Worm (Caenorhabditis elegans) whole organism, L1 larva: Measurements from ENCODE around the gene C15C8.4.
A peak's percentile ranks its signal among the peaks of the same experiment; 100 is the strongest.

Experiments used
- C04F5.9 ChIP-seq: sonication (generic microtip); optimal IDR thresholded peaks from 2 replicates; lab custom pipeline; 2016; ENCODE audit warnings: missing genetic modification characterization, missing compliant biosample characterization
- C34B4.2 ChIP-seq: sonication (generic microtip); optimal IDR thresholded peaks from 2 replicates; lab custom pipeline; 2017; ENCODE audit warnings: mild to moderate bottlenecking, missing genetic modification characterization, missing compliant biosample characterization
- F16B12.6 ChIP-seq: fragments of 150-350 bp; optimal IDR thresholded peaks from 2 replicates; lab custom pipeline; 2014; ENCODE audit warnings: missing biosample characterization, missing genetic modification characterization
- Y116A8C.19 ChIP-seq: sonication (generic microtip); optimal IDR thresholded peaks from 2 replicates; lab custom pipeline; 2016; ENCODE audit warnings: missing compliant biosample characterization, missing genetic modification characterization, borderline replicate concordance
- aha-1 ChIP-seq: fragments of 150-350 bp; optimal IDR thresholded peaks from 2 replicates; lab custom pipeline; 2014; ENCODE audit warnings: missing biosample characterization, missing genetic modification characterization
- alr-1 ChIP-seq: fragments of 200-800 bp; sonication (Bioruptor generic); optimal IDR thresholded peaks from 2 replicates; lab custom pipeline; 2018; ENCODE audit warnings: borderline replicate concordance, mild to moderate bottlenecking, missing genetic modification characterization, missing compliant biosample characterization
- aly-2 ChIP-seq: fragments of 150-350 bp; optimal IDR thresholded peaks from 2 replicates; lab custom pipeline; 2014; ENCODE audit warnings: missing biosample characterization, missing genetic modification characterization
- ceh-8 ChIP-seq: fragments of 200-800 bp; sonication (Bioruptor generic); optimal IDR thresholded peaks from 2 replicates; lab custom pipeline; 2018; ENCODE audit warnings: mild to moderate bottlenecking, missing genetic modification characterization, moderate library complexity, missing compliant biosample characterization
- ceh-82 ChIP-seq, 3 experiments: fragments of 150-350 bp in 1 of 3; sonication (generic microtip) in 2 of 3; optimal IDR thresholded peaks; 2 replicates each; lab custom pipeline; 2014 to 2017; ENCODE audit warnings: missing biosample characterization in 3 of 3, missing genetic modification characterization in 3 of 3
- dsc-1 ChIP-seq: sonication (generic microtip); optimal IDR thresholded peaks from 2 replicates; lab custom pipeline; 2016; ENCODE audit warnings: mild to moderate bottlenecking, missing genetic modification characterization, missing compliant biosample characterization
- efl-1 ChIP-seq, 4 experiments: fragments of 150-350 bp; optimal IDR thresholded peaks in 3 of 4; peaks in 1 of 4; 1 replicate in 1 of 4; 2 replicates in 3 of 4; lab custom pipeline; 2014; ENCODE audit warnings: missing biosample characterization in 2 of 4, missing genetic modification characterization in 2 of 4, missing genetic modification reagents in 2 of 4
- efl-3 ChIP-seq: fragments of 200-800 bp; sonication (Bioruptor generic); optimal IDR thresholded peaks from 2 replicates; lab custom pipeline; 2018; ENCODE audit warnings: mild to moderate bottlenecking, missing genetic modification characterization, missing compliant biosample characterization
- egl-27 ChIP-seq, 2 experiments: fragments of 150-350 bp in 1 of 2; sonication (generic microtip); optimal IDR thresholded peaks; 3 replicates each; lab custom pipeline; 2017 to 2018; ENCODE audit warnings: missing biosample characterization in 2 of 2, missing genetic modification characterization in 2 of 2, missing genetic modification reagents in 2 of 2
- elt-2 ChIP-seq: sonication (generic microtip); optimal IDR thresholded peaks from 2 replicates; lab custom pipeline; 2016; ENCODE audit warnings: missing genetic modification characterization, mild to moderate bottlenecking, inconsistent platforms, missing compliant biosample characterization, missing genetic modification reagents
- elt-3 ChIP-seq, 6 experiments: fragments of 150-350 bp in 1 of 6; sonication (generic microtip); optimal IDR thresholded peaks; 2 replicates each; lab custom pipeline; 2017 to 2018; ENCODE audit warnings: missing biosample characterization in 6 of 6, missing genetic modification characterization in 6 of 6, inconsistent platforms in 1 of 6
- fkh-10 ChIP-seq: sonication (generic microtip); optimal IDR thresholded peaks from 2 replicates; lab custom pipeline; 2017; ENCODE audit warnings: missing biosample characterization, missing genetic modification reagents, missing genetic modification characterization
- fkh-8 ChIP-seq: sonication (generic microtip); optimal IDR thresholded peaks from 2 replicates; lab custom pipeline; 2016; ENCODE audit warnings: mild to moderate bottlenecking, missing genetic modification characterization, missing compliant biosample characterization
- hlh-4 ChIP-seq: sonication (generic microtip); optimal IDR thresholded peaks from 2 replicates; lab custom pipeline; 2016; ENCODE audit warnings: mild to moderate bottlenecking, missing genetic modification characterization, missing compliant biosample characterization
- jun-1 ChIP-seq: fragments of 150-350 bp; optimal IDR thresholded peaks from 2 replicates; lab custom pipeline; 2014; ENCODE audit warnings: missing biosample characterization, missing genetic modification reagents, missing genetic modification characterization
- lir-3 ChIP-seq: sonication (generic microtip); optimal IDR thresholded peaks from 2 replicates; lab custom pipeline; 2016; ENCODE audit warnings: mild to moderate bottlenecking, missing genetic modification characterization, moderate library complexity, missing compliant biosample characterization; ENCODE audit not compliant: poor library complexity
- lsy-2 ChIP-seq, 2 experiments: fragments of 150-350 bp; optimal IDR thresholded peaks; 2 replicates each; lab custom pipeline; 2014; ENCODE audit warnings: missing biosample characterization in 2 of 2, missing genetic modification characterization in 2 of 2
- mab-9 ChIP-seq: fragments of 200-800 bp; sonication (Bioruptor generic); IDR thresholded peaks from 2 replicates; pipeline ENCODE4 v1.3.6; 2022; ENCODE audit warnings: missing genetic modification reagents, missing genetic modification characterization, missing compliant biosample characterization
- mdl-1 ChIP-seq, 2 experiments: fragments of 150-350 bp; optimal IDR thresholded peaks; 2 replicates each; lab custom pipeline; 2014 to 2017; ENCODE audit warnings: missing biosample characterization in 2 of 2, missing genetic modification characterization in 2 of 2, inconsistent platforms in 1 of 2
- mep-1 ChIP-seq: fragments of 150-350 bp; optimal IDR thresholded peaks from 2 replicates; lab custom pipeline; 2014; ENCODE audit warnings: missing biosample characterization, missing genetic modification characterization
- nhr-11 ChIP-seq: fragments of 150-350 bp; optimal IDR thresholded peaks from 2 replicates; lab custom pipeline; 2014; ENCODE audit warnings: missing biosample characterization, missing genetic modification characterization
- nhr-20 ChIP-seq: sonication (generic microtip); optimal IDR thresholded peaks from 2 replicates; lab custom pipeline; 2016; ENCODE audit warnings: mild to moderate bottlenecking, missing genetic modification characterization, missing compliant biosample characterization
- nhr-237 ChIP-seq: fragments of 150-350 bp; optimal IDR thresholded peaks from 2 replicates; lab custom pipeline; 2014; ENCODE audit warnings: missing biosample characterization, missing genetic modification characterization
- nhr-71 ChIP-seq: sonication (generic microtip); optimal IDR thresholded peaks from 2 replicates; lab custom pipeline; 2016; ENCODE audit warnings: mild to moderate bottlenecking, missing genetic modification characterization, moderate library complexity, missing compliant biosample characterization
- nhr-77 ChIP-seq: fragments of 150-350 bp; optimal IDR thresholded peaks from 2 replicates; lab custom pipeline; 2014; ENCODE audit warnings: missing biosample characterization, missing genetic modification characterization
- nhr-85 ChIP-seq: sonication (generic microtip); peaks from one replicate; lab custom pipeline; 2016; ENCODE audit warnings: missing genetic modification characterization, inconsistent platforms, missing compliant biosample characterization
- nhr-90 ChIP-seq: sonication (generic microtip); optimal IDR thresholded peaks from 2 replicates; lab custom pipeline; 2016; ENCODE audit warnings: mild to moderate bottlenecking, missing genetic modification characterization, missing compliant biosample characterization; ENCODE audit not compliant: poor library complexity
- pag-3 ChIP-seq: sonication (generic microtip); optimal IDR thresholded peaks from 2 replicates; lab custom pipeline; 2017; ENCODE audit warnings: missing genetic modification characterization, mild to moderate bottlenecking, missing compliant biosample characterization, antibody characterized with exemption, borderline replicate concordance; ENCODE audit not compliant: insufficient read depth
- pax-3 ChIP-seq: fragments of 200-800 bp; sonication (Bioruptor generic); optimal IDR thresholded peaks from 2 replicates; lab custom pipeline; 2018; ENCODE audit warnings: mild to moderate bottlenecking, missing genetic modification characterization, moderate library complexity, missing compliant biosample characterization
- pqm-1 ChIP-seq: sonication (generic microtip); optimal IDR thresholded peaks from 3 replicates; lab custom pipeline; 2017; ENCODE audit warnings: missing biosample characterization, missing genetic modification characterization
- rnt-1 ChIP-seq: sonication (generic microtip); optimal IDR thresholded peaks from 2 replicates; lab custom pipeline; 2016; ENCODE audit warnings: mild to moderate bottlenecking, missing genetic modification characterization, moderate library complexity, missing compliant biosample characterization
- skn-1 ChIP-seq: fragments of 150-350 bp; optimal IDR thresholded peaks from 2 replicates; lab custom pipeline; 2014; ENCODE audit warnings: missing biosample characterization, missing genetic modification characterization
- tbx-2 ChIP-seq: sonication (generic microtip); optimal IDR thresholded peaks from 2 replicates; lab custom pipeline; 2016; ENCODE audit warnings: missing genetic modification characterization, missing compliant biosample characterization
- tlp-1 ChIP-seq: fragments of 150-350 bp; optimal IDR thresholded peaks from 2 replicates; lab custom pipeline; 2014; ENCODE audit warnings: missing biosample characterization, missing genetic modification characterization
- unc-62 ChIP-seq: fragments of 150-350 bp; optimal IDR thresholded peaks from 2 replicates; lab custom pipeline; 2014; ENCODE audit warnings: missing biosample characterization, missing genetic modification reagents, missing genetic modification characterization
- unc-98 ChIP-seq: fragments of 200-800 bp; sonication (Bioruptor generic); IDR thresholded peaks from 2 replicates; pipeline ENCODE4 v1.3.6; 2022; ENCODE audit warnings: missing genetic modification characterization, missing compliant biosample characterization
- vab-15 ChIP-seq: sonication (generic microtip); optimal IDR thresholded peaks from 2 replicates; lab custom pipeline; 2017; ENCODE audit warnings: missing genotype, mild to moderate bottlenecking, missing genetic modification characterization, missing compliant biosample characterization
- xbp-1 ChIP-seq: sonication (generic microtip); optimal IDR thresholded peaks from 2 replicates; lab custom pipeline; 2016; ENCODE audit warnings: missing genetic modification characterization, missing compliant biosample characterization
- zag-1 ChIP-seq: fragments of 150-350 bp; optimal IDR thresholded peaks from 2 replicates; lab custom pipeline; 2014; ENCODE audit warnings: missing biosample characterization, missing genetic modification characterization
- zip-4 ChIP-seq: fragments of 200-800 bp; sonication (Bioruptor generic); optimal IDR thresholded peaks from 2 replicates; lab custom pipeline; 2018; ENCODE audit warnings: mild to moderate bottlenecking, missing genetic modification characterization, moderate library complexity, missing compliant biosample characterization
- ztf-11 ChIP-seq, 2 experiments: sonication (generic microtip); optimal IDR thresholded peaks; 2 replicates each; lab custom pipeline; 2016 to 2017; ENCODE audit warnings: missing genetic modification characterization in 2 of 2, missing biosample characterization in 1 of 2, missing compliant biosample characterization in 1 of 2

C15C8.4 gene

ce11 chrV:12780248-12780647, 33.0 kb upstream of the C15C8.4 start (continued):
- TF ChIP-seq mab-9 (GFP tag; lab: Robert Waterston, UW), result no peak
- no peak for TF ChIP-seq hlh-4 (tag; lab: Kevin White, UChicago)
- TF ChIP-seq nhr-237 (tag; lab: Kevin White, UChicago), result no peak
- no peak for TF ChIP-seq jun-1 (tag; lab: Kevin White, UChicago)
- TF ChIP-seq pqm-1, result no peak
- TF ChIP-seq skn-1 (tag; lab: Kevin White, UChicago), result no peak
- no peak for TF ChIP-seq unc-98 (GFP tag; lab: Robert Waterston, UW)
- peak; percentile 38 for TF ChIP-seq vab-15
- no peak for TF ChIP-seq nhr-11 (tag; lab: Kevin White, UChicago)
- TF ChIP-seq unc-62 (GFP tag; lab: Kevin White, UChicago), result no peak
- TF ChIP-seq nhr-85 (tag; lab: Kevin White, UChicago), result peak; percentile 46
- peak; percentile 14 for TF ChIP-seq tbx-2 (tag; lab: Kevin White, UChicago)
- TF ChIP-seq zag-1 (tag; lab: Kevin White, UChicago), result no peak
- TF ChIP-seq ceh-82 (tag; optimal IDR thresholded peaks at IDR 0.05; lab: Kevin White, UChicago), result peak in 1 of 3 experiments; percentile 48
- TF ChIP-seq alr-1 (tag; lab: Kevin White, UChicago), result no peak
- TF ChIP-seq lsy-2 (tag; optimal IDR thresholded peaks at IDR 0.05; lab: Kevin White, UChicago), result peak; percentile 27 to 68
- peak in 1 of 6 experiments; percentile 23 for TF ChIP-seq elt-3 (tag; optimal IDR thresholded peaks at IDR 0.05; lab: Kevin White, UChicago)
- TF ChIP-seq xbp-1, result peak; percentile 10
- TF ChIP-seq ztf-11 (tag; optimal IDR thresholded peaks at IDR 0.05; lab: Kevin White, UChicago), result peak in 1 of 2 experiments; percentile 8
- no peak for TF ChIP-seq tlp-1 (tag; lab: Kevin White, UChicago)
- no peak for TF ChIP-seq efl-3 (GFP tag; lab: Kevin White, UChicago)
- TF ChIP-seq mep-1 (tag; lab: Kevin White, UChicago), result no peak
- TF ChIP-seq nhr-20 (tag; lab: Kevin White, UChicago), result peak; percentile 49
- TF ChIP-seq nhr-77 (tag; lab: Kevin White, UChicago), result peak; percentile 21
- TF ChIP-seq fkh-8, result peak; percentile 30
- no peak for TF ChIP-seq zip-4 (GFP tag; lab: Kevin White, UChicago)
- peak; percentile 9 for TF ChIP-seq lir-3 (tag; lab: Kevin White, UChicago)
- no peak for TF ChIP-seq elt-2 (tag; lab: Kevin White, UChicago)
- TF ChIP-seq, all 84 proteins: peak for 30

ce11 chrV:12773852-12774251, 26.6 kb upstream of the C15C8.4 start:
- TF ChIP-seq xbp-1, result no peak
- TF ChIP-seq fkh-8, result peak; percentile 59
- TF ChIP-seq C04F5.9 (tag; lab: Kevin White, UChicago), result no peak
- no peak for TF ChIP-seq efl-1 (optimal IDR thresholded peaks at IDR 0.05; lab: Kevin White, UChicago)
- peak in 1 of 2 experiments; percentile 86 for TF ChIP-seq efl-1 (GFP tag; optimal IDR thresholded peaks at IDR 0.05 in 1 of 2; lab: Kevin White, UChicago)
- TF ChIP-seq elt-3 (tag; optimal IDR thresholded peaks at IDR 0.05; lab: Kevin White, UChicago), result no peak
- TF ChIP-seq ceh-82 (tag; optimal IDR thresholded peaks at IDR 0.05; lab: Kevin White, UChicago), result no peak
- TF ChIP-seq mep-1 (tag; lab: Kevin White, UChicago), result no peak
- no peak for TF ChIP-seq nhr-71
- no peak for TF ChIP-seq F16B12.6 (tag; lab: Kevin White, UChicago)
- TF ChIP-seq, all 84 proteins: peak for 2

ce11 chrV:12773222-12773621, 26.0 kb upstream of the C15C8.4 start, which contains the start of gene ZC455.1:
TSS of gene ZC455.1 (plus strand) at chrV:12773522.
- TF ChIP-seq hlh-4 (tag; lab: Kevin White, UChicago), result no peak
- TF ChIP-seq ztf-11 (tag; optimal IDR thresholded peaks at IDR 0.05; lab: Kevin White, UChicago), result no peak
- TF ChIP-seq tbx-2 (tag; lab: Kevin White, UChicago), result no peak
- TF ChIP-seq Y116A8C.19, result no peak
- TF ChIP-seq ceh-8 (GFP tag; lab: Kevin White, UChicago), result no peak
- no peak for TF ChIP-seq pag-3 (tag; lab: Kevin White, UChicago)
- TF ChIP-seq fkh-10 (GFP tag; lab: Kevin White, UChicago), result no peak
- TF ChIP-seq egl-27 (tag; optimal IDR thresholded peaks at IDR 0.05; lab: Kevin White, UChicago), result no peak
- TF ChIP-seq nhr-90 (tag; lab: Kevin White, UChicago), result no peak
- no peak for TF ChIP-seq nhr-85 (tag; lab: Kevin White, UChicago)
- TF ChIP-seq rnt-1 (tag; lab: Kevin White, UChicago), result no peak
- TF ChIP-seq nhr-11 (tag; lab: Kevin White, UChicago), result no peak
- no peak for TF ChIP-seq fkh-8
- TF ChIP-seq tlp-1 (tag; lab: Kevin White, UChicago), result no peak
- TF ChIP-seq dsc-1, result no peak
- no peak for TF ChIP-seq aly-2 (tag; lab: Kevin White, UChicago)
- TF ChIP-seq mdl-1 (tag; optimal IDR thresholded peaks at IDR 0.05; lab: Kevin White, UChicago), result no peak
- TF ChIP-seq C34B4.2 (tag; lab: Kevin White, UChicago), result no peak
- TF ChIP-seq pax-3, result no peak
- TF ChIP-seq aha-1 (tag; lab: Kevin White, UChicago), result no peak
